Fruit fly (Drosophila melanogaster) whole organism, wandering third instar larva: ENCODE measurements around the gene CG6733.

Experiments used
- CG32264 ChIP-seq: fragments of 200-800 bp; sonication (Bioruptor generic); optimal IDR thresholded peaks from 2 replicates; lab custom pipeline; 2016; ENCODE audit warnings: missing biosample characterization, missing genetic modification characterization
- CG9705 ChIP-seq: fragments of 200-800 bp; sonication (Bioruptor generic); optimal IDR thresholded peaks from 2 replicates; lab custom pipeline; 2018; ENCODE audit warnings: missing biosample characterization, mild to moderate bottlenecking, missing genetic modification characterization
- CrebA ChIP-seq: fragments of 200-800 bp; sonication (Bioruptor generic); optimal IDR thresholded peaks from 2 replicates; lab custom pipeline; 2016; ENCODE audit warnings: missing biosample characterization, mild to moderate bottlenecking, missing genetic modification characterization, borderline replicate concordance
- Dfd ChIP-seq: fragments of >200 bp; optimal IDR thresholded peaks from 2 replicates; lab custom pipeline; 2017; ENCODE audit warnings: missing biosample characterization, missing genetic modification characterization
- Dif ChIP-seq: fragments of 200-275, 200-300 bp; sonication (Bioruptor generic); optimal IDR thresholded peaks from 2 replicates; lab custom pipeline; 2018; ENCODE audit warnings: missing biosample characterization, missing genetic modification characterization; ENCODE audit not compliant: partially characterized antibody
- GATAd ChIP-seq: sonication (Bioruptor generic); optimal IDR thresholded peaks from 2 replicates; lab custom pipeline; 2016; ENCODE audit warnings: missing biosample characterization, missing genetic modification characterization
- HLH106 ChIP-seq: fragments of 200-800 bp; optimal IDR thresholded peaks from 3 replicates; lab custom pipeline; 2019; ENCODE audit warnings: missing biosample characterization, mild to moderate bottlenecking, missing genetic modification characterization, moderate library complexity
- Hnf4 ChIP-seq: fragments of 200-800 bp; sonication (Bioruptor generic); optimal IDR thresholded peaks from 2 replicates; lab custom pipeline; 2016; ENCODE audit warnings: missing biosample characterization, mild to moderate bottlenecking, missing genetic modification characterization
- Hr78 ChIP-seq: fragments of >200 bp; optimal IDR thresholded peaks from 2 replicates; lab custom pipeline; 2017; ENCODE audit warnings: missing biosample characterization, missing genetic modification characterization
- Hr83 ChIP-seq: fragments of 200-300 bp; sonication (Bioruptor generic); optimal IDR thresholded peaks from 2 replicates; lab custom pipeline; 2016; ENCODE audit warnings: missing biosample characterization, mild to moderate bottlenecking, missing genetic modification characterization, moderate library complexity; ENCODE audit not compliant: poor library complexity, severe bottlenecking
- Jra ChIP-seq: sonication (Bioruptor generic); optimal IDR thresholded peaks from 2 replicates; lab custom pipeline; 2016; ENCODE audit warnings: missing biosample characterization, missing genetic modification characterization
- Mio ChIP-seq: sonication (Bioruptor generic); optimal IDR thresholded peaks from 2 replicates; lab custom pipeline; 2016; ENCODE audit warnings: missing biosample characterization, missing genetic modification characterization
- Myc ChIP-seq: fragments of >200 bp; optimal IDR thresholded peaks from 2 replicates; lab custom pipeline; 2017
- OdsH ChIP-seq: fragments of 200-800 bp; sonication (Bioruptor generic); optimal IDR thresholded peaks from 2 replicates; lab custom pipeline; 2016; ENCODE audit warnings: missing biosample characterization, mild to moderate bottlenecking, missing genetic modification characterization
- Rel ChIP-seq, 2 experiments: fragments of 200-800 bp; sonication (Bioruptor generic) in 1 of 2; optimal IDR thresholded peaks; 2 replicates in 1 of 2; 3 replicates in 1 of 2; lab custom pipeline; 2016 to 2019; ENCODE audit warnings: mild to moderate bottlenecking in 2 of 2, missing biosample characterization in 2 of 2, missing genetic modification characterization in 2 of 2, moderate library complexity in 1 of 2
- Sp1 ChIP-seq: fragments of 200-800 bp; sonication (Bioruptor generic); optimal IDR thresholded peaks from 3 replicates; lab custom pipeline; 2019; ENCODE audit warnings: missing biosample characterization, mild to moderate bottlenecking, missing genetic modification characterization, moderate library complexity
- Vsx2 ChIP-seq: fragments of 200-300, 225-300 bp; sonication (Bioruptor generic); optimal IDR thresholded peaks from 2 replicates; lab custom pipeline; 2018; ENCODE audit warnings: missing biosample characterization, missing genetic modification characterization; ENCODE audit not compliant: partially characterized antibody
- br ChIP-seq: fragments of 200-800 bp; sonication (Bioruptor generic); optimal IDR thresholded peaks from 2 replicates; lab custom pipeline; 2016; ENCODE audit warnings: missing biosample characterization, missing genetic modification characterization
- brk ChIP-seq: fragments of 200-800 bp; sonication (Bioruptor generic); optimal IDR thresholded peaks from 2 replicates; lab custom pipeline; 2016; ENCODE audit warnings: missing biosample characterization, mild to moderate bottlenecking, missing genetic modification characterization
- dl ChIP-seq, 2 experiments: fragments of 175-275, 200-275 bp in 1 of 2; fragments of 200-275 bp in 1 of 2; sonication (Bioruptor generic); optimal IDR thresholded peaks; lab custom pipeline; 2018; ENCODE audit warnings: mild to moderate bottlenecking in 2 of 2, missing biosample characterization in 2 of 2, missing genetic modification characterization in 2 of 2, moderate library complexity in 2 of 2; ENCODE audit not compliant: partially characterized antibody in 2 of 2, insufficient read depth in 1 of 2
- dmrt93B ChIP-seq: fragments of 200-800 bp; sonication (Bioruptor generic); optimal IDR thresholded peaks from 2 replicates; lab custom pipeline; 2018; ENCODE audit warnings: missing biosample characterization, mild to moderate bottlenecking, missing genetic modification characterization
- dsf ChIP-seq: sonication (Bioruptor generic); optimal IDR thresholded peaks from 2 replicates; lab custom pipeline; 2016; ENCODE audit warnings: missing biosample characterization, missing genetic modification characterization, borderline replicate concordance
- foxo ChIP-seq, 2 experiments: fragments of 200-800 bp; sonication (Bioruptor generic); optimal IDR thresholded peaks; 2 replicates in 1 of 2; 3 replicates in 1 of 2; lab custom pipeline; 2016 to 2017; ENCODE audit warnings: missing biosample characterization in 2 of 2, missing genetic modification characterization in 2 of 2
- fru ChIP-seq: fragments of 200-800 bp; sonication (Bioruptor generic); optimal IDR thresholded peaks from 3 replicates; lab custom pipeline; 2016; ENCODE audit warnings: missing biosample characterization, mild to moderate bottlenecking, missing genetic modification characterization
- h ChIP-seq: fragments of 200-800 bp; sonication (Bioruptor generic); optimal IDR thresholded peaks from 3 replicates; lab custom pipeline; 2016; ENCODE audit warnings: missing biosample characterization, mild to moderate bottlenecking, missing genetic modification characterization
- lola ChIP-seq: fragments of >200 bp; optimal IDR thresholded peaks from 2 replicates; lab custom pipeline; 2017; ENCODE audit warnings: missing biosample characterization, missing genetic modification characterization
- rgr ChIP-seq: fragments of 200-800 bp; sonication (Bioruptor generic); optimal IDR thresholded peaks from 3 replicates; lab custom pipeline; 2016; ENCODE audit warnings: missing biosample characterization, mild to moderate bottlenecking, missing genetic modification characterization
- sv ChIP-seq: fragments of 200-800 bp; sonication (Bioruptor generic); optimal IDR thresholded peaks from 3 replicates; lab custom pipeline; 2016; ENCODE audit warnings: missing biosample characterization, missing genetic modification characterization
- usp ChIP-seq: fragments of >200 bp; optimal IDR thresholded peaks from 2 replicates; lab custom pipeline; 2017; ENCODE audit warnings: missing biosample characterization, missing genetic modification characterization
- woc ChIP-seq: sonication (Bioruptor generic); optimal IDR thresholded peaks from 2 replicates; lab custom pipeline; 2016; ENCODE audit warnings: missing biosample characterization, mild to moderate bottlenecking, missing genetic modification characterization

CG6733 gene

DNA sequence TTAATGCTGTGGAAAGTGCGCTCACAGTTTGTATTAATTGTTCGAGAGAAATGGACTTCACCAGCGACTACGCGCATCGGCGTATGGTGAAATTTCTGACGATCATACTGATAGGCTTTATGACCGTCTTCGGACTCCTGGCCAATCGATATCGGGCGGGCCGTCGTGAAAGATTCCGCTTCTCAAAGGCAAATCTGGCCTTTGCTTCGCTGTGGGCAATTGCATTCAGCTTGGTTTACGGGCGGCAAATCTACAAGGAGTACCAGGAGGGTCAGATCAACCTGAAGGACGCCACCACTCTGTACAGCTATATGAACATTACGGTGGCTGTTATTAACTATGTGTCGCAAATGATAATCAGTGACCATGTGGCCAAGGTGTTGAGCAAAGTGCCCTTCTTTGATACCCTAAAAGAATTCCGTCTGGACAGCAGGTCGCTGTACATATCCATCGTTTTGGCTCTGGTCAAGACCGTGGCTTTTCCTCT is 45.8 kb upstream of the CG6733 start, which contains the start of gene Gr94a:
TSS of gene Gr94a (plus strand) at position 51 of the 487 bp plus-strand sequence.
- TF ChIP-seq dl (GFP tag; optimal IDR thresholded peaks at IDR 0.05; lab: Kevin White, UChicago; ENCODE audit: insufficient read depth in 1 of 2, partially characterized antibody in 2 of 2) (no peak), Dif (GFP tag; lab: Kevin White, UChicago) (no peak), GATAd (no peak), Jra (GFP tag; lab: Kevin White, UChicago) (no peak)

DNA sequence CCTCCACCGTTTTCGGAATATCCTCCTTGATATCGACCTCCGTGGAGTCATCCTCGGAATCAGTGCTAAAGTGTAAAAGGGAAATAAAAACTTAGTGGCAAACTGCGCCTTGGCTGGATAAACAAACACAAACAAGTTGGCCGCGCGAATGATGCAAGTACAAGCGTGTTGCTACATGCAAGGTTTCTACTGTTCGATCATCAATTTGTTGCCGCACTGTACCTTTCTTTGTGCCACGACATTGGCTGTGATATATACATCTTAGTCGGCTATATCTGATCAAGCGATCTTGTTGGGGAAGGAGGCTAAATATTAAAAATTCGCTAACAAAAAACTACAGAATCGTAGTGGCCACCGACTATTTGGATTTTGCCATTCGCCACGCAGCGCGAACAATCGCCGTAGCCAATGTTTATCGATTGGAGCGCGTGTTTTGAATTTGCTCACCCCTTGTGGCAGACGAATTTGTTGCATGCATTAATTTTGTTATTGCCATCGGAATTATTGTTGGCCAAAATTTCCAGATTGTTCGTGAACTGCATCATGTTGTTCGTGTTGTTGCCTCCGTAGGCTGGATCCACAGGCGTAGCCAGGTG is 44.3 kb upstream of the CG6733 start:
- TF ChIP-seq Myc (lab: Kevin White, UChicago) (no peak), woc (GFP tag; lab: Kevin White, UChicago) (no peak), Mio (GFP tag; lab: Kevin White, UChicago) (no peak), CrebA (GFP tag; lab: Kevin White, UChicago) (no peak), Hnf4 (no peak), dsf (GFP tag; lab: Kevin White, UChicago) (no peak), sv (no peak)

DNA sequence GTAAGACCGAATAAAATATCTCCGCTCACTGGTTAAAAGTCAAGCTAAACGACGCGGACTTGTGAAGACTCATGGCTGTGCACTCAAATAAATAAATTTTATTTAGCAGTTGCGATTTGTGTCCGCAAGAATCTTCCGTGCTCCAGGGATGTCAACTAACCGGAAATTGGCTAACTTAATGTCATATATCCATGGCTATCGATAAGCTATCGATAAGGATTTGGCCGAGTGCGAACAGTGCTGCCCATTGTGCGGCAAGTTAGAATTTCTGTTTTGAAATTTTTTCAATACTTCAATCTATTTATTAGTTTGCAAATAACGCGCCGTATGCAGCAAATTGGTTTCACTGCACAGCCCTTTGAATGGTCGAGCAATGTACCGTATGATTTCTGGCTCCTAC is 43.6 kb upstream of the CG6733 start, which contains the start of gene p53:
TSS of gene p53 (minus strand) at position 147 of the 400 bp plus-strand sequence.
- TF ChIP-seq CG32264 (GFP tag; lab: Kevin White, UChicago) (peak; percentile 41), foxo (GFP tag; optimal IDR thresholded peaks at IDR 0.05; lab: Kevin White, UChicago) (peak in 1 of 2 experiments; percentile 39), dsf (GFP tag; lab: Kevin White, UChicago) (no peak), rgr (peak; percentile 68), sv (peak; percentile 64), fru (GFP tag; lab: Kevin White, UChicago) (peak; percentile 20), Dfd (no peak), dl (GFP tag; optimal IDR thresholded peaks at IDR 0.05; lab: Kevin White, UChicago; ENCODE audit: insufficient read depth in 1 of 2, partially characterized antibody in 2 of 2) (no peak), Sp1 (peak; percentile 53), HLH106 (tag; lab: Kevin White, UChicago) (peak; percentile 60), OdsH (GFP tag; lab: Kevin White, UChicago) (peak; percentile 51), h (GFP tag; lab: Kevin White, UChicago) (peak; percentile 55), br (GFP tag; lab: Kevin White, UChicago) (peak; percentile 47), Hr83 (GFP tag; lab: Kevin White, UChicago) (peak; percentile 62), Hr78 (GFP tag; lab: Kevin White, UChicago) (no peak), CG9705 (GFP tag; lab: Kevin White, UChicago) (peak; percentile 63), lola (GFP tag; lab: Kevin White, UChicago) (no peak), dmrt93B (peak; percentile 69)
- TF ChIP-seq, all 38 proteins: peak for 13

DNA sequence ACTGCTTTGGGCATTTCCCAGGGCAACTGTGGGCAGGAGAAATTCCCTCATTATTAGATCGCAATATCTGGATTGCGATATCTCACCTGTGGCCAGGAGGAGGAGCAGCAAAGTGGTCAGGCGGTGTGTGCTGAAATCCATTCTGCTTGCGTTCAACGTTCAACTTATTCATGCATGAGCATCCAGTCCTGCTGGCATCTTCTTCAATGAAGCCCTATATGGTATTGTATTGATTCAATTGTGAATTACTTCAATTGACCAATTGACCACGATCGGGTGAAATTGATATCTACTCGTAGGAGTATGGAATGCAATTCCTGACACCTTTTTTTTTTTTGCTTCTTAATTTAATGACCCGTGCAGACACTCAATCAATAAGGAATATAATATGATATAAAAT is 41.4 kb upstream of the CG6733 start:
- TF ChIP-seq HLH106 (tag; lab: Kevin White, UChicago) = no peak
- no peak for TF ChIP-seq Myc (lab: Kevin White, UChicago)
- TF ChIP-seq Dfd = no peak
- TF ChIP-seq h (GFP tag; lab: Kevin White, UChicago) = no peak
- TF ChIP-seq CG9705 (GFP tag; lab: Kevin White, UChicago) = no peak
- no peak for TF ChIP-seq brk (GFP tag; lab: Kevin White, UChicago)
- no peak for TF ChIP-seq CG32264 (GFP tag; lab: Kevin White, UChicago)
- no peak for TF ChIP-seq usp (GFP tag; lab: Kevin White, UChicago)
- TF ChIP-seq Vsx2 (GFP tag; lab: Kevin White, UChicago) = no peak

DNA sequence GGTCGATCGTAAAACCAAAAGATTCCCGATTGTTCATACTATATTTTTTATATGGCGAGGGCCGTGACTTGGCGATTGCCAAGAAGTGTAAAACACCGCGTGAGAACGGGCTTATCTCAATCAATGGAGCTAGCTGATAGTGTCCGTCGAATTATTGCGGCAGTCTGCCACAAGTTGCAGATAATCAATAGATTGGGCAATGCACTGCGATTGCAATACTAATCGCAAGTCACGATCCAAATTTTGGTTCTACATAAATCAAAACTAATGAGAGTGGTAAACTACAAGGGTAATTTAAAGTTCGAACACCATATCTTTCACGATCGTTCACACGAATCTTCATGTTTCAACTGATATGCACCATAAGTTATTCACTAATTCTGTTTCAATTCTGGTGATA is 40.8 kb upstream of the CG6733 start:
- TF ChIP-seq GATAd (no peak), CrebA (GFP tag; lab: Kevin White, UChicago) (no peak), Hr83 (GFP tag; lab: Kevin White, UChicago) (no peak), Rel (GFP tag; optimal IDR thresholded peaks at IDR 0.05; lab: Kevin White, UChicago) (no peak), Rel (tag; optimal IDR thresholded peaks at IDR 0.05; lab: Kevin White, UChicago) (peak; percentile 30), woc (GFP tag; lab: Kevin White, UChicago) (no peak)
